Worm (Caenorhabditis elegans) whole organism, late embryonic: ENCODE results near the gene D1054.9.

Source experiments
- T23F11.4 ChIP-seq: fragments of 200-800 bp; sonication (Bioruptor generic); optimal IDR thresholded peaks from 2 replicates; lab custom pipeline; 2018; ENCODE audit warnings: mild to moderate bottlenecking, missing genetic modification characterization, missing compliant biosample characterization
- ama-1 ChIP-seq: fragments of 150-350 bp; optimal IDR thresholded peaks from 2 replicates; lab custom pipeline; 2014
- ceh-48 ChIP-seq: sonication (generic microtip); optimal IDR thresholded peaks from 2 replicates; lab custom pipeline; 2016; ENCODE audit warnings: missing genetic modification characterization, inconsistent platforms, missing compliant biosample characterization
- elt-2 ChIP-seq: sonication (generic microtip); optimal IDR thresholded peaks from 2 replicates; lab custom pipeline; 2016; ENCODE audit warnings: missing genetic modification reagents, missing genetic modification characterization, missing compliant biosample characterization
- rnt-1 ChIP-seq: sonication (generic microtip); optimal IDR thresholded peaks from 2 replicates; lab custom pipeline; 2016; ENCODE audit warnings: missing genetic modification characterization, missing compliant biosample characterization
- sox-4 ChIP-seq: sonication (generic microtip); optimal IDR thresholded peaks from 2 replicates; lab custom pipeline; 2017; ENCODE audit warnings: mild to moderate bottlenecking, missing genetic modification characterization, inconsistent platforms, missing compliant biosample characterization
- syd-9 ChIP-seq: sonication (generic microtip); optimal IDR thresholded peaks from 2 replicates; lab custom pipeline; 2016; ENCODE audit warnings: mild to moderate bottlenecking, missing genetic modification characterization, moderate library complexity, missing compliant biosample characterization

DNA sequence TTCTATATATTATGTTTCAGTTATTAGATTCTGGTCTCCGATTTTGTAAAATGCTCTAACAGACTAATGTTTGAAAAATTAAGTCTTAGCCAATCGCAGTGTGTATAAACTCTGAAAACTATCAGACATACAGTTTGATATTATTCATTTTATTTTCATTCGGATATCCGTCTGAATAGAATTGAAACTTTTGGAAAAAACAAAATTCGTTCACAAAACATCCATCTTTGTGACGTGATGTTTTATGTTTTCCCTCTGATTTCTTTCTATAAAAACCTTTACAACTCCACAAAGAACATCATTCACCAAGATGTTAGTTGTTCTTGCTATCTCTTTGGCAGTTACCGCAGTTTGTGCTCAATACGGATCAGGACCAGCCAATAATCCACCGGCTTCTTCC is 2.6 kb upstream of the D1054.9 start, which contains the start of gene ule-3:
- TF ChIP-seq rnt-1 (tag; lab: Kevin White, UChicago) = no peak
- TF ChIP-seq sox-4 (tag; lab: Kevin White, UChicago) = no peak
- no peak for TF ChIP-seq ama-1 (lab: Kevin White, UChicago)
- TF ChIP-seq syd-9 = no peak
- no peak for TF ChIP-seq ceh-48 (tag; lab: Kevin White, UChicago)
- TF ChIP-seq elt-2 (tag; lab: Kevin White, UChicago) = no peak
- TF ChIP-seq T23F11.4 (GFP tag; lab: Kevin White, UChicago) = no peak
